Worm (Caenorhabditis elegans): ENCODE measurements around the gene C33H5.13.

The C33H5.13 gene

ce11 chrIV:7753108-7753507, 39.0 kb downstream of the C33H5.13 start, which contains the start of gene col-14:
Gene col-14 (plus strand): TSS chrIV:7753408.
- TF ChIP-seq snpc-1.1 (tag; optimal IDR thresholded peaks at IDR 0.05; ENCODE audit: insufficient read depth), result no peak
- no peak for TF ChIP-seq nhr-80 (tag; optimal IDR thresholded peaks at IDR 0.05)
- no peak for TF ChIP-seq sptf-2 (GFP tag; optimal IDR thresholded peaks at IDR 0.05)
- no peak for TF ChIP-seq efl-1 (GFP tag; optimal IDR thresholded peaks at IDR 0.05)
- no peak for TF ChIP-seq Y53G8AR.9 (GFP tag; conservative IDR thresholded peaks at IDR 0.05)
- no peak for TF ChIP-seq nhr-179 (tag; optimal IDR thresholded peaks at IDR 0.05)
- TF ChIP-seq let-526 (GFP tag; IDR thresholded peaks at IDR 0.05), result no peak
- TF ChIP-seq attf-6 (GFP tag; IDR thresholded peaks at IDR 0.05), result no peak
- no peak for TF ChIP-seq egrh-3 (GFP tag; IDR thresholded peaks at IDR 0.05)
- no peak for TF ChIP-seq xnd-1 (tag; optimal IDR thresholded peaks at IDR 0.05)

- TF ChIP-seq C06A6.2 (GFP tag; conservative IDR thresholded peaks at IDR 0.05), result no peak
- TF ChIP-seq nhr-80 (tag; optimal IDR thresholded peaks at IDR 0.05), result peak; percentile 77
- TF ChIP-seq F52B5.7 (tag; optimal IDR thresholded peaks at IDR 0.05), result no peak
These were observed 44.2 kb downstream of the C33H5.13 start, which contains the start of gene klo-1 for ce11 chrIV:7747838-7748237. Gene klo-1 (minus strand): TSS chrIV:7748225.

ce11 chrIV:7743539-7743938, 48.5 kb downstream of the C33H5.13 start, which contains the start of gene npr-35:
Gene npr-35 (plus strand): TSS chrIV:7743839.
- no peak for TF ChIP-seq him-1 (tag; optimal IDR thresholded peaks at IDR 0.05)
